Worm (Caenorhabditis elegans): ENCODE data around the gene nhr-260.

ce11 chrV:1522485-1522884 lies 11.0 kb upstream of the nhr-260 start, which contains the start of gene str-243:
- no peak for TF ChIP-seq T22C8.4 (GFP tag; IDR thresholded peaks at IDR 0.05)
- no peak for TF ChIP-seq ref-1 (GFP tag; conservative IDR thresholded peaks at IDR 0.05)
